Fruit fly (Drosophila melanogaster) whole organism: Measurements from ENCODE around the gene CG17648.

Experiments
- Dll ChIP-seq: fragments of >200 bp; optimal IDR thresholded peaks from 2 replicates; lab custom pipeline; 2017
- pan ChIP-seq: fragments of >200 bp; optimal IDR thresholded peaks from 2 replicates; lab custom pipeline; 2017

- TF ChIP-seq Dll (lab: Kevin White, UChicago) = no peak
- no peak for TF ChIP-seq pan (lab: Kevin White, UChicago)
These were observed 23.5 kb upstream of the CG17648 start, which contains the start of gene Rrp40 for dm6 chr2L:1728620-1728944.
